Fruit fly (Drosophila melanogaster) Kc167 (cell line): Measurements from ENCODE around the gene CG31467.

ENCODE experiments used
- h ChIP-seq: fragments of >200 bp; optimal IDR thresholded peaks from 3 replicates; lab custom pipeline; 2018; ENCODE audit warnings: missing external identifiers
- insv ChIP-seq: fragments of >200 bp; optimal IDR thresholded peaks from 3 replicates; lab custom pipeline; 2018; ENCODE audit warnings: missing external identifiers
- psq ChIP-seq: fragments of >200 bp; optimal IDR thresholded peaks from 2 replicates; lab custom pipeline; 2017; ENCODE audit warnings: missing external identifiers
- ttk ChIP-seq: sonication (Bioruptor generic); optimal IDR thresholded peaks from 2 replicates; lab custom pipeline; 2017; ENCODE audit warnings: missing external identifiers

dm6 chr3R:10655968-10656367 is 50.7 kb downstream of the CG31467 start:
- no peak for TF ChIP-seq ttk (lab: Kevin White, UChicago)
- no peak for TF ChIP-seq h
- TF ChIP-seq insv (lab: Kevin White, UChicago), result no peak
- TF ChIP-seq psq (lab: Kevin White, UChicago), result no peak
